Fruit fly (Drosophila melanogaster) Kc167 (cell line): ENCODE data around the gene LysE.

Source experiments
- Myc ChIP-seq: fragments of >200 bp; optimal IDR thresholded peaks from 2 replicates; lab custom pipeline; 2017; ENCODE audit warnings: missing external identifiers
- h ChIP-seq: fragments of >200 bp; optimal IDR thresholded peaks from 3 replicates; lab custom pipeline; 2018; ENCODE audit warnings: missing external identifiers
- insv ChIP-seq: fragments of >200 bp; optimal IDR thresholded peaks from 3 replicates; lab custom pipeline; 2018; ENCODE audit warnings: missing external identifiers
- ttk ChIP-seq: sonication (Bioruptor generic); optimal IDR thresholded peaks from 2 replicates; lab custom pipeline; 2017; ENCODE audit warnings: missing external identifiers

DNA sequence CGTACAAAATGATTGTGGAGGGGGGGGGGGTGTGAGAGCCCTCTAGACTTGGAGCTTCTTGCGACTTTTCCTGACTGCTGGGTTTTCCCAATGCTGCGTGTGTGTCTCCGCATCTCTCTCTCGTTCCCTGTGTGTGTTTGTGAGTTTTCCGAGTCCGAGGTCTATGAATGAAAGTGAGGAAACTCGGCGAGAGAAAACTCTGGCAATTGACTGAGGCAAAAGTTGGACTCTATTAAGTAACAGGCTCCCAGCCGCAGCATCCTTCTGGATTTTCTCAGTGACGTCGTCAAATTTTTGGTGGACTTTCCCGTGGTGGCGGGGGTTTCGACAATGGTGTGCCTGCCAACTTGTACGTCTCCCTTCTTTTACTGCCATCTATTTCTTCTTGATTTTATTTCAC, 42.0 kb upstream of the LysE start:
- TF ChIP-seq h (no peak), Myc (lab: Kevin White, UChicago) (no peak), insv (lab: Kevin White, UChicago) (no peak), ttk (lab: Kevin White, UChicago) (no peak)
